Fruit fly (Drosophila melanogaster) whole organism, embryonic: Measurements from ENCODE around the gene Zyx.
A peak's percentile ranks its signal among the peaks of the same experiment; 100 is the strongest.

Experiments used
- BtbVII ChIP-seq: fragments of 200-800 bp; sonication (Bioruptor generic); optimal IDR thresholded peaks from 3 replicates; lab custom pipeline; 2017; ENCODE audit warnings: missing biosample characterization, mild to moderate bottlenecking, missing genetic modification characterization
- CG1024 ChIP-seq: fragments of 200-800 bp; sonication (Bioruptor generic); IDR thresholded peaks from 2 replicates; pipeline ENCODE4 v1.3.6; 2022; ENCODE audit warnings: missing biosample characterization, missing genetic modification characterization
- CG10267 ChIP-seq: fragments of 200-800 bp; sonication (Bioruptor generic); optimal IDR thresholded peaks from 2 replicates; lab custom pipeline; 2018; ENCODE audit warnings: missing biosample characterization, mild to moderate bottlenecking, missing genetic modification characterization, moderate library complexity
- CG11696 ChIP-seq: fragments of 200-800 bp; sonication (Bioruptor generic); IDR thresholded peaks from 2 replicates; pipeline ENCODE4 v1.3.6; 2022; ENCODE audit warnings: missing biosample characterization, missing genetic modification characterization
- CG12744 ChIP-seq: fragments of 200-800 bp; sonication (Bioruptor generic); optimal IDR thresholded peaks from 2 replicates; lab custom pipeline; 2016; ENCODE audit warnings: missing biosample characterization, missing genetic modification characterization
- CG14710 ChIP-seq: fragments of 200-800 bp; sonication (Bioruptor generic); optimal IDR thresholded peaks from 3 replicates; lab custom pipeline; 2019; ENCODE audit warnings: missing biosample characterization, mild to moderate bottlenecking, missing genetic modification characterization, moderate library complexity
- CG1603 ChIP-seq: fragments of 200-800 bp; sonication (Bioruptor generic); optimal IDR thresholded peaks from 2 replicates; lab custom pipeline; 2019; ENCODE audit warnings: missing biosample characterization, mild to moderate bottlenecking, missing genetic modification characterization, moderate library complexity
- CG17568 ChIP-seq: fragments of 200-800 bp; sonication (Bioruptor generic); optimal IDR thresholded peaks from 2 replicates; lab custom pipeline; 2018; ENCODE audit warnings: missing biosample characterization, mild to moderate bottlenecking, missing genetic modification characterization, moderate library complexity
- CG17802 ChIP-seq: fragments of 200-800 bp; sonication (Bioruptor generic); optimal IDR thresholded peaks from 2 replicates; lab custom pipeline; 2018; ENCODE audit warnings: missing biosample characterization, mild to moderate bottlenecking, missing genetic modification characterization, moderate library complexity
- CG17829 ChIP-seq: fragments of 200-800 bp; optimal IDR thresholded peaks from 2 replicates; lab custom pipeline; 2019; ENCODE audit warnings: missing biosample characterization, mild to moderate bottlenecking, missing genetic modification characterization, moderate library complexity
- CG2129 ChIP-seq: fragments of 200-800 bp; sonication (Bioruptor generic); IDR thresholded peaks from 2 replicates; pipeline ENCODE4 v1.3.6; 2022; ENCODE audit warnings: missing biosample characterization, missing genetic modification characterization; ENCODE audit not compliant: partially characterized antibody
- CG2199 ChIP-seq: fragments of 200-800 bp; sonication (Bioruptor generic); IDR thresholded peaks from 3 replicates; pipeline ENCODE4 v1.3.6; 2022; ENCODE audit warnings: missing biosample characterization, missing genetic modification characterization
- CG30020 ChIP-seq: fragments of 200-800 bp; optimal IDR thresholded peaks from 2 replicates; lab custom pipeline; 2019; ENCODE audit warnings: missing biosample characterization, mild to moderate bottlenecking, missing genetic modification characterization, moderate library complexity
- CG31224 ChIP-seq: fragments of 200-800 bp; sonication (Bioruptor generic); IDR thresholded peaks from 2 replicates; pipeline ENCODE4 v1.3.6; 2022; ENCODE audit warnings: missing biosample characterization, missing genetic modification characterization
- CG34376 ChIP-seq: fragments of 200-800 bp; sonication (Bioruptor generic); optimal IDR thresholded peaks from 2 replicates; lab custom pipeline; 2018; ENCODE audit warnings: missing biosample characterization, mild to moderate bottlenecking, missing genetic modification characterization
- CG4617 ChIP-seq: fragments of 200-800 bp; sonication (Bioruptor generic); optimal IDR thresholded peaks from 3 replicates; lab custom pipeline; 2016; ENCODE audit warnings: missing biosample characterization, missing genetic modification characterization, borderline replicate concordance
- CG5953 ChIP-seq: fragments of 200-800 bp; sonication (Bioruptor generic); IDR thresholded peaks from 2 replicates; pipeline ENCODE4 v1.3.6; 2022; ENCODE audit warnings: missing biosample characterization, missing genetic modification characterization
- CG6683 ChIP-seq: fragments of 200-800 bp; sonication (Bioruptor generic); optimal IDR thresholded peaks from 2 replicates; lab custom pipeline; 2017; ENCODE audit warnings: missing biosample characterization, mild to moderate bottlenecking, missing genetic modification characterization, missing genetic modification reagents
- CG8290 ChIP-seq, 3 experiments: fragments of 200-800 bp; sonication (Bioruptor generic); optimal IDR thresholded peaks; 2 replicates each; lab custom pipeline; 2016 to 2019; ENCODE audit warnings: missing biosample characterization in 3 of 3, missing genetic modification characterization in 3 of 3, mild to moderate bottlenecking in 2 of 3, moderate library complexity in 1 of 3
- CHES-1-like ChIP-seq: fragments of 200-800 bp; sonication (Bioruptor generic); optimal IDR thresholded peaks from 2 replicates; lab custom pipeline; 2016; ENCODE audit warnings: missing biosample characterization, missing genetic modification characterization
- D19B ChIP-seq: fragments of 200-800 bp; sonication (Bioruptor generic); optimal IDR thresholded peaks from 2 replicates; lab custom pipeline; 2017; ENCODE audit warnings: missing biosample characterization, mild to moderate bottlenecking, missing genetic modification characterization
- Dll ChIP-seq: fragments of 200-800 bp; sonication (Bioruptor generic); IDR thresholded peaks from 4 replicates; pipeline ENCODE4 v1.3.6; 2022; ENCODE audit warnings: missing biosample characterization, missing genetic modification characterization; ENCODE audit not compliant: partially characterized antibody
- Fer2 ChIP-seq: fragments of 200-800 bp; sonication (Bioruptor generic); optimal IDR thresholded peaks from 2 replicates; lab custom pipeline; 2018; ENCODE audit warnings: missing biosample characterization, mild to moderate bottlenecking, missing genetic modification characterization, moderate library complexity
- HHEX ChIP-seq: fragments of 200-800 bp; sonication (Bioruptor generic); optimal IDR thresholded peaks from 3 replicates; lab custom pipeline; 2017; ENCODE audit warnings: missing biosample characterization, mild to moderate bottlenecking, missing genetic modification characterization, missing genetic modification reagents
- Hr3 ChIP-seq: fragments of 200-800 bp; sonication (Bioruptor generic); optimal IDR thresholded peaks from 3 replicates; lab custom pipeline; 2016; ENCODE audit warnings: missing biosample characterization, missing genetic modification characterization
- NC2α ChIP-seq: fragments of 200-800 bp; sonication (Bioruptor generic); optimal IDR thresholded peaks from 2 replicates; lab custom pipeline; 2016; ENCODE audit warnings: missing biosample characterization, missing genetic modification characterization
- ase ChIP-seq: fragments of 200-800 bp; sonication (Bioruptor generic); IDR thresholded peaks from 3 replicates; pipeline ENCODE4 v1.3.6; 2022; ENCODE audit warnings: missing biosample characterization, missing genetic modification characterization
- bigmax ChIP-seq: fragments of 200-800 bp; sonication (Bioruptor generic); optimal IDR thresholded peaks from 2 replicates; lab custom pipeline; 2018; ENCODE audit warnings: missing biosample characterization, mild to moderate bottlenecking, missing genetic modification characterization
- cg ChIP-seq: fragments of 200-800 bp; sonication (Bioruptor generic); optimal IDR thresholded peaks from 3 replicates; lab custom pipeline; 2019; ENCODE audit warnings: missing biosample characterization, mild to moderate bottlenecking, missing genetic modification characterization, moderate library complexity
- eve ChIP-seq, 2 experiments: fragments of >200 bp; optimal IDR thresholded peaks; 2 replicates each; lab custom pipeline; 2017; ENCODE audit warnings: missing biosample characterization in 2 of 2, missing genetic modification characterization in 2 of 2
- eyg ChIP-seq: fragments of 200-800 bp; sonication (Bioruptor generic); optimal IDR thresholded peaks from 3 replicates; lab custom pipeline; 2016; ENCODE audit warnings: missing biosample characterization, missing genetic modification characterization
- fd96Cb ChIP-seq: fragments of 200-800 bp; sonication (Bioruptor generic); optimal IDR thresholded peaks from 2 replicates; lab custom pipeline; 2018; ENCODE audit warnings: missing biosample characterization, mild to moderate bottlenecking, missing genetic modification characterization, moderate library complexity
- gsb-n ChIP-seq: fragments of 200-800 bp; sonication (Bioruptor generic); optimal IDR thresholded peaks from 3 replicates; lab custom pipeline; 2018; ENCODE audit warnings: missing biosample characterization, mild to moderate bottlenecking, missing genetic modification characterization
- hb ChIP-seq: fragments of 200-800 bp; sonication (Bioruptor generic); IDR thresholded peaks from 3 replicates; pipeline ENCODE4 v1.3.6; 2022; ENCODE audit warnings: missing biosample characterization, missing genetic modification characterization; ENCODE audit not compliant: partially characterized antibody
- kah ChIP-seq: fragments of 200-800 bp; sonication (Bioruptor generic); optimal IDR thresholded peaks from 2 replicates; lab custom pipeline; 2018; ENCODE audit warnings: missing biosample characterization, mild to moderate bottlenecking, missing genetic modification characterization
- lilli ChIP-seq: fragments of 200-800 bp; sonication (Bioruptor generic); optimal IDR thresholded peaks from 3 replicates; lab custom pipeline; 2016; ENCODE audit warnings: missing biosample characterization, missing genetic modification characterization
- maf-S ChIP-seq: fragments of 200-800 bp; sonication (Bioruptor generic); optimal IDR thresholded peaks from 2 replicates; lab custom pipeline; 2016; ENCODE audit warnings: missing biosample characterization, missing genetic modification characterization
- nom ChIP-seq: fragments of 200-800 bp; sonication (Bioruptor generic); optimal IDR thresholded peaks from 2 replicates; lab custom pipeline; 2017; ENCODE audit warnings: missing biosample characterization, missing genetic modification characterization, mild to moderate bottlenecking, moderate library complexity, missing genetic modification reagents
- phol ChIP-seq: fragments of 200-800 bp; sonication (Bioruptor generic); optimal IDR thresholded peaks from 3 replicates; lab custom pipeline; 2018; ENCODE audit warnings: missing biosample characterization, mild to moderate bottlenecking, missing genetic modification characterization, moderate library complexity
- sens ChIP-seq: fragments of 200-800 bp; sonication (Bioruptor generic); peaks from one replicate; lab custom pipeline; 2016; ENCODE audit warnings: missing biosample characterization, missing genetic modification characterization
- sima ChIP-seq: fragments of 200-800 bp; sonication (Bioruptor generic); optimal IDR thresholded peaks from 2 replicates; lab custom pipeline; 2016; ENCODE audit warnings: missing biosample characterization, missing genetic modification characterization
- sqz ChIP-seq: fragments of 200-800 bp; sonication (Bioruptor generic); optimal IDR thresholded peaks from 3 replicates; lab custom pipeline; 2018; ENCODE audit warnings: missing biosample characterization, mild to moderate bottlenecking, missing genetic modification characterization
- stwl ChIP-seq: fragments of 200-800 bp; sonication (Bioruptor generic); optimal IDR thresholded peaks from 3 replicates; lab custom pipeline; 2018; ENCODE audit warnings: missing biosample characterization, mild to moderate bottlenecking, missing genetic modification characterization, moderate library complexity
- sug ChIP-seq: fragments of 200-800 bp; optimal IDR thresholded peaks from 2 replicates; lab custom pipeline; 2019; ENCODE audit warnings: missing biosample characterization, mild to moderate bottlenecking, missing genetic modification characterization, moderate library complexity
- tx ChIP-seq: fragments of 200-800 bp; sonication (Bioruptor generic); optimal IDR thresholded peaks from 2 replicates; lab custom pipeline; 2016; ENCODE audit warnings: missing biosample characterization, missing genetic modification characterization
- zfh1 ChIP-seq: fragments of 200-800 bp; sonication (Bioruptor generic); IDR thresholded peaks from 3 replicates; pipeline ENCODE4 v1.3.6; 2022; ENCODE audit warnings: missing biosample characterization, missing genetic modification characterization

Zyx gene

DNA sequence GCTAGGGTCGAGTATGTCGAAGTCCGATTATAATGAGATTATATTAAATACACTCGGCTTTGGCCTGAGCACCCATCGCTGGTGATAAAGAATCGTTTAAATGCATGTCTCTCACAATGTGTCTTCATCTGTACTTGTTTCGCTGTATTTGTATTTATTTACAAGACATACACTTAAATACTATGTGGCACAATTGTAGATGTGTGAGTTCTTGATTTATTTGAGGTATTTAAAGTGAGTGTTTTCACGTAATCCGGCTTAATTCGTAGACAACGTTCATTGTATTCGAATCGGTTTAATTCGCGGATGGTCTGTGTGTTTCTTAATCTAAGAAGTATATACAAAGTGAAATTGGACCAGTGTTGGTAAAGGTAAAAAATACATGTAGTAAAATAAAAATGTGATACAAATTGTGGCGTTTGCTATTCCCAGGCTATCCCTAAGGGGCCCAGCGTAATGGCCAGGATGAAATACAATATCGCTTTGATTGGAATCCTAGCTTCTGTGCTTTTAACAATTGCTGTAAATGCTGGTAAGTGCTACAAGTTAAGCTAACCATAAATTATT lies at the start of gene Zyx:
TSS of gene Zyx (minus strand) at position 350 of the 567 bp plus-strand sequence.
- 0 out of 4 replicates have a peak, but pooled peaks have one; percentile 28 for TF ChIP-seq Dll (GFP tag; lab: Robert Waterston, UW)
- no peak for TF ChIP-seq sqz
- no peak for TF ChIP-seq hb
- TF ChIP-seq CG1603: peak; percentile 9
- peak; percentile 71 for TF ChIP-seq CG34376 (GFP tag; lab: Kevin White, UChicago)
- TF ChIP-seq CG10267: peak; percentile 80
- TF ChIP-seq CG8290 (GFP tag; optimal IDR thresholded peaks at IDR 0.05; lab: Kevin White, UChicago): peak; percentile 69
- TF ChIP-seq CG8290 (tag; optimal IDR thresholded peaks at IDR 0.05; lab: Kevin White, UChicago): peak in 1 of 2 experiments; percentile 39
- peak; percentile 2 for TF ChIP-seq sug (tag; lab: Kevin White, UChicago)
- peak; percentile 20 for TF ChIP-seq lilli (GFP tag; lab: Kevin White, UChicago)
- TF ChIP-seq CG5953 (GFP tag; lab: Robert Waterston, UW): no peak
- TF ChIP-seq CG17802 (tag; lab: Kevin White, UChicago): peak; percentile 48
- peak; percentile 80 for TF ChIP-seq CG30020 (tag; lab: Kevin White, UChicago)
- TF ChIP-seq CG2199 (GFP tag; lab: Robert Waterston, UW): peak; percentile 78; the same call in 2 of the 3 replicates
- TF ChIP-seq sens: peak; percentile 77
- TF ChIP-seq stwl (tag; lab: Kevin White, UChicago): peak; percentile 98
- no peak for TF ChIP-seq HHEX
- no peak for TF ChIP-seq CG6683
- TF ChIP-seq eve (GFP tag; optimal IDR thresholded peaks at IDR 0.05; lab: Kevin White, UChicago): peak in 1 of 2 experiments; percentile 20

DNA sequence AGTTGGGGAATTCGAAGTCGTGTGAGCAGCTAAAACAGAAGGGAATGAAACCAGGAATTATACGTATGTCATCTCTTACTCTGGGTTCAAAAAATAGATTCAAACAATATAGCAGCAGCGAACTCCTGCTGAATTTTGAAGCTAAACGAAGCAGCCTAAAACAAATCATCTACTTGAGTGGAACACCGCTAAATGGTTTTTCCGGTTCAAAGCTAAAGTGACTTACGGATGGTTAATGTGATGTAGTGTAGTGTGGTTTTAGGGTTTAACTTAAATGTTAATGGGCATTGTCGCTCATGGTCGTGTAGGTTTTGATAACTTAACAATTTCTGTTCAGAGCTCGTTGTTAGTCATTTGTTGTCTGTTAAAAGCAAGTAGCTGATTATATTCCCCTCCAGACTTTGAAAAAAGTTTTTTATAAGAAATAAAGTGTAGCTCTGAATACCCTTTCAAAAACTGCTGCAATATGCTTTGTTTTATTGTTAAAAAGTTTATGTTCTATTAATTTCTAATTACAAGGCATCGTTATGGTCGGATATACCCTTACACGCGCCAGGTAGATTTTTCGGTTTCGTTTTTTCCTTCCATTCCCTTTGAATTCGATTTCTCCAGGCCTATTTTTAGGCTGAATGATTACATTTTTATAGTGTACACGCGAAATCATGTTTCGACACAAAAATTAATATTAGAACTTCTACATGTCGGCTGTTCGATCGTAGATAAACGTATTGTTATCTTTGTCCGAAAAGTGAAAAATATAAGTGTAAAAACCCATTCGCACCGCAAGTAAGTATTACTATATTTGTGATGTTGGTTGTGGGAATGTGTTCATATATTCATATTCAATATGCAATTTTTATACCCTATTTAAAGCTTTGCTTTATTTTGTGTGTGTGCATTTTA lies 48.3 kb upstream of the Zyx start:
- TF ChIP-seq Fer2 (peak; percentile 60), D19B (peak; percentile 90), cg (GFP tag; lab: Kevin White, UChicago) (no peak), gsb-n (peak; percentile 93), eve (GFP tag; optimal IDR thresholded peaks at IDR 0.05; lab: Kevin White, UChicago) (peak in 1 of 2 experiments; percentile 46), CHES-1-like (peak; percentile 92), CG12744 (GFP tag; lab: Kevin White, UChicago) (peak; percentile 90), kah (GFP tag; lab: Kevin White, UChicago) (peak; percentile 47), CG1024 (GFP tag; lab: Robert Waterston, UW) (peak; percentile 66; the same call in 1 of the 2 replicates), CG2129 (GFP tag; lab: Robert Waterston, UW) (no peak), CG14710 (tag; lab: Kevin White, UChicago) (peak; percentile 91), zfh1 (no peak; the same call in 2 of the 3 replicates), CG11696 (GFP tag; lab: Robert Waterston, UW) (no peak; the same call in 1 of the 2 replicates), BtbVII (GFP tag; lab: Kevin White, UChicago) (peak; percentile 81), fd96Cb (tag; lab: Kevin White, UChicago) (peak; percentile 94), bigmax (GFP tag; lab: Kevin White, UChicago) (no peak), sima (GFP tag; lab: Kevin White, UChicago) (peak; percentile 73), nom (peak; percentile 55), phol (tag; lab: Kevin White, UChicago) (peak; percentile 93), CG31224 (GFP tag; lab: Robert Waterston, UW) (no peak), CG17829 (tag; lab: Kevin White, UChicago) (peak; percentile 97), NC2α (GFP tag; lab: Kevin White, UChicago) (peak; percentile 80), Hr3 (GFP tag; lab: Kevin White, UChicago) (peak; percentile 93), CG4617 (GFP tag; lab: Kevin White, UChicago) (peak; percentile 79), tx (peak; percentile 93), eyg (peak; percentile 81), ase (GFP tag; lab: Robert Waterston, UW) (no peak; the same call in 2 of the 3 replicates), CG17568 (GFP tag; lab: Kevin White, UChicago) (peak; percentile 94), CG34376 (GFP tag; lab: Kevin White, UChicago) (peak; percentile 80), maf-S (GFP tag; lab: Kevin White, UChicago) (peak; percentile 91)
